Fruit fly (Drosophila melanogaster): ENCODE data around the gene CG32485.
A peak's percentile ranks its signal among the peaks of the same experiment; 100 is the strongest.

Gene CG32485

DNA sequence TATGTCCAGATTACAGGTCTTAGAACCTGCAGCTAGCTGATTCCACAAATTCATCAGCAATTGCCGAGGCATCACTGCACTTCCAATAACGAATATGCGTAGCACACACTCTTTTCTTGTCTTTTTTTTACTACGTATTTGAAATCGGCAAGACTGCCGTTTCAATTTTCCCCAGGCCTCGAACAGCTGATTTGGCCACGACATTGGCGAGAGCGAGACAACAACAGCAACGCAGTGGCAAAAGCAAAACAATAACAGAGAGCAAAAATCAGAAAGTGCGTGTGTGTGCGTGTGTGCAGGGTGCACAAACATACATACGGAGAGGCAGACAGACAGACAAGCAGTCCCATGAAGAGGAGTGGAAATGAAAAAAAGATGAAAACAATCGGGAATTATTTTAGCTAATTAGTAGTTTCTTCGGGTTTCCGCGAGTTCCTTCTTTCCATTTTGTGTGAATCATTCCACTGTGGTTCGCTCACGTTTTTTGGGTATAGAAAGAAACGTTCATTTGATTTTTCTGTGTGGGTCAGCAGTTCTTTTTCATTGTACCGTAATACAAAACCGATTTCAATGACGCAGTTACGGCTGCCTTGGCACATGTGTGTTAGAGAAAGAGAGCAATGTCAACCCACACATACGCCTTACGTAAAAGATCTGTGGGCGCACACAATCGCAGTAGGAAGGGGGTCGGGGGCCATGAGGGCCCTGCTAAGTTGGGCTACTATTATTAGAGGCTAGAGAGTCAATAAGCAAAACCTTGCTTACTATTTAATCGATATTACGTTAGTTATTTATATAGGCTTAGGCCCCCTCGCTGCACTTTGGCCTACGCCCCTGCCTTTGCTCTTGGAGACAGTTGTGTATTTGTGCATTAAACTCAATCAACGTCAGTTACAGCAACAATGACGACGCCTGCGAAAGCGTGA lies 10.2 kb downstream of the CG32485 start (continued):
- peak; percentile 91 for TF ChIP-seq twi (tag; optimal IDR thresholded peaks at IDR 0.05)
- TF ChIP-seq CG17612 (GFP tag; IDR thresholded peaks at IDR 0.05): peak; percentile 98
- TF ChIP-seq aop (GFP tag; IDR thresholded peaks at IDR 0.05): peak; percentile 97
- peak; percentile 92 for TF ChIP-seq psq (GFP tag; optimal IDR thresholded peaks at IDR 0.05)
- TF ChIP-seq CTCF (GFP tag; optimal IDR thresholded peaks at IDR 0.05): peak; percentile 65
- peak; percentile 99 for TF ChIP-seq Hsf (GFP tag; optimal IDR thresholded peaks at IDR 0.05)
- peak; percentile 99 for TF ChIP-seq lbe (GFP tag; optimal IDR thresholded peaks at IDR 0.05)
- peak; percentile 97 for TF ChIP-seq p53 (GFP tag; optimal IDR thresholded peaks at IDR 0.05)
- peak; percentile 88 for TF ChIP-seq grn (GFP tag; optimal IDR thresholded peaks at IDR 0.05)
- TF ChIP-seq CG11456 (GFP tag; IDR thresholded peaks at IDR 0.05): peak; percentile 99
- peak; percentile 89 for TF ChIP-seq E2f2 (GFP tag; IDR thresholded peaks at IDR 0.05)
- TF ChIP-seq CG7745 (tag; optimal IDR thresholded peaks at IDR 0.05): peak; percentile 57
- TF ChIP-seq CG13123 (GFP tag; optimal IDR thresholded peaks at IDR 0.05): peak; percentile 98
- TF ChIP-seq CG9437 (GFP tag; optimal IDR thresholded peaks at IDR 0.05): peak; percentile 97
- TF ChIP-seq CG11398 (GFP tag; optimal IDR thresholded peaks at IDR 0.05): peak; percentile 98
- TF ChIP-seq Dip3 (GFP tag; optimal IDR thresholded peaks at IDR 0.05): peak; percentile 99
- peak; percentile 99 for TF ChIP-seq org-1 (GFP tag; optimal IDR thresholded peaks at IDR 0.05)
- peak; percentile 89 for TF ChIP-seq CG15073 (GFP tag; optimal IDR thresholded peaks at IDR 0.05)
- peak; percentile 90 for TF ChIP-seq CG13894 (tag; optimal IDR thresholded peaks at IDR 0.05)
- peak; percentile 99 for TF ChIP-seq CG33213 (GFP tag; optimal IDR thresholded peaks at IDR 0.05)
- TF ChIP-seq CG17186 (GFP tag; optimal IDR thresholded peaks at IDR 0.05): peak; percentile 93
- peak; percentile 99 for TF ChIP-seq dpn (GFP tag; optimal IDR thresholded peaks at IDR 0.05)
- peak; percentile 98 for TF ChIP-seq chn (GFP tag; optimal IDR thresholded peaks at IDR 0.05)
- TF ChIP-seq CG4854 (GFP tag; optimal IDR thresholded peaks at IDR 0.05): peak; percentile 97
- TF ChIP-seq CG2712 (tag; optimal IDR thresholded peaks at IDR 0.05): peak; percentile 97
- TF ChIP-seq CG12219 (GFP tag; optimal IDR thresholded peaks at IDR 0.05): peak; percentile 98
- no peak for TF ChIP-seq prd (optimal IDR thresholded peaks at IDR 0.05)
- TF ChIP-seq prd (GFP tag; IDR thresholded peaks at IDR 0.05): peak; percentile 100
- peak; percentile 7 for TF ChIP-seq Dp (GFP tag; optimal IDR thresholded peaks at IDR 0.05)
- peak; percentile 99 for TF ChIP-seq CG8944 (GFP tag; optimal IDR thresholded peaks at IDR 0.05)
- peak; percentile 98 for TF ChIP-seq CG1647 (GFP tag; optimal IDR thresholded peaks at IDR 0.05)
- TF ChIP-seq CG17802 (tag; optimal IDR thresholded peaks at IDR 0.05): peak; percentile 88
- peak; percentile 99 for TF ChIP-seq Side (GFP tag; optimal IDR thresholded peaks at IDR 0.05)
- TF ChIP-seq CG17829 (tag; optimal IDR thresholded peaks at IDR 0.05): peak; percentile 97
- peak; percentile 79 for TF ChIP-seq Deaf1 (tag; optimal IDR thresholded peaks at IDR 0.05)
- peak; percentile 37 for TF ChIP-seq CG9797 (GFP tag; optimal IDR thresholded peaks at IDR 0.05)
- no peak; the same call in 1 of the 2 replicates for TF ChIP-seq amos (GFP tag; IDR thresholded peaks at IDR 0.05; ENCODE audit: partially characterized antibody)
- peak; percentile 95 for TF ChIP-seq CG4328 (GFP tag; optimal IDR thresholded peaks at IDR 0.05)
- TF ChIP-seq CG30431 (GFP tag; optimal IDR thresholded peaks at IDR 0.05): peak; percentile 98
- TF ChIP-seq ems (GFP tag; optimal IDR thresholded peaks at IDR 0.05): peak; percentile 99
- peak; percentile 96 for TF ChIP-seq ftz-f1 (GFP tag; optimal IDR thresholded peaks at IDR 0.05)
- peak; percentile 99 for TF ChIP-seq CG18599 (GFP tag; optimal IDR thresholded peaks at IDR 0.05)
- TF ChIP-seq Neu2 (GFP tag; optimal IDR thresholded peaks at IDR 0.05; ENCODE audit: borderline replicate concordance): peak; percentile 95
- TF ChIP-seq ab (GFP tag; optimal IDR thresholded peaks at IDR 0.05): peak; percentile 99
- peak; percentile 96 for TF ChIP-seq ewg (GFP tag; optimal IDR thresholded peaks at IDR 0.05)
- TF ChIP-seq Awh (GFP tag; IDR thresholded peaks at IDR 0.05): peak; percentile 99
- TF ChIP-seq wdn (GFP tag; IDR thresholded peaks at IDR 0.05): peak; percentile 99
- TF ChIP-seq HLH3B (GFP tag; IDR thresholded peaks at IDR 0.05): peak; percentile 99
- TF ChIP-seq Ets97D (GFP tag; optimal IDR thresholded peaks at IDR 0.05): peak; percentile 92
- TF ChIP-seq CG18619 (GFP tag; optimal IDR thresholded peaks at IDR 0.05): peak; percentile 99

All from whole organism, embryonic.